Fruit fly (Drosophila melanogaster) whole organism, wandering third instar larva: ENCODE measurements around the gene Acsx4.

Experiments
- CG32264 ChIP-seq: fragments of 200-800 bp; sonication (Bioruptor generic); optimal IDR thresholded peaks from 2 replicates; lab custom pipeline; 2016; ENCODE audit warnings: missing biosample characterization, missing genetic modification characterization
- CG9705 ChIP-seq: fragments of 200-800 bp; sonication (Bioruptor generic); optimal IDR thresholded peaks from 2 replicates; lab custom pipeline; 2018; ENCODE audit warnings: missing biosample characterization, mild to moderate bottlenecking, missing genetic modification characterization
- CrebA ChIP-seq: fragments of 200-800 bp; sonication (Bioruptor generic); optimal IDR thresholded peaks from 2 replicates; lab custom pipeline; 2016; ENCODE audit warnings: missing biosample characterization, mild to moderate bottlenecking, missing genetic modification characterization, borderline replicate concordance
- Dfd ChIP-seq: fragments of >200 bp; optimal IDR thresholded peaks from 2 replicates; lab custom pipeline; 2017; ENCODE audit warnings: missing biosample characterization, missing genetic modification characterization
- Dif ChIP-seq: fragments of 200-275, 200-300 bp; sonication (Bioruptor generic); optimal IDR thresholded peaks from 2 replicates; lab custom pipeline; 2018; ENCODE audit warnings: missing biosample characterization, missing genetic modification characterization; ENCODE audit not compliant: partially characterized antibody
- HLH106 ChIP-seq: fragments of 200-800 bp; optimal IDR thresholded peaks from 3 replicates; lab custom pipeline; 2019; ENCODE audit warnings: missing biosample characterization, mild to moderate bottlenecking, missing genetic modification characterization, moderate library complexity
- Hnf4 ChIP-seq: fragments of 200-800 bp; sonication (Bioruptor generic); optimal IDR thresholded peaks from 2 replicates; lab custom pipeline; 2016; ENCODE audit warnings: missing biosample characterization, mild to moderate bottlenecking, missing genetic modification characterization
- Hr78 ChIP-seq: fragments of >200 bp; optimal IDR thresholded peaks from 2 replicates; lab custom pipeline; 2017; ENCODE audit warnings: missing biosample characterization, missing genetic modification characterization
- Hr83 ChIP-seq: fragments of 200-300 bp; sonication (Bioruptor generic); optimal IDR thresholded peaks from 2 replicates; lab custom pipeline; 2016; ENCODE audit warnings: missing biosample characterization, mild to moderate bottlenecking, missing genetic modification characterization, moderate library complexity; ENCODE audit not compliant: poor library complexity, severe bottlenecking
- Jra ChIP-seq: sonication (Bioruptor generic); optimal IDR thresholded peaks from 2 replicates; lab custom pipeline; 2016; ENCODE audit warnings: missing biosample characterization, missing genetic modification characterization
- Mio ChIP-seq: sonication (Bioruptor generic); optimal IDR thresholded peaks from 2 replicates; lab custom pipeline; 2016; ENCODE audit warnings: missing biosample characterization, missing genetic modification characterization
- N ChIP-seq: fragments of >200 bp; optimal IDR thresholded peaks from 2 replicates; lab custom pipeline; 2018; ENCODE audit warnings: missing biosample characterization, missing external identifiers, missing genetic modification characterization
- OdsH ChIP-seq: fragments of 200-800 bp; sonication (Bioruptor generic); optimal IDR thresholded peaks from 2 replicates; lab custom pipeline; 2016; ENCODE audit warnings: missing biosample characterization, mild to moderate bottlenecking, missing genetic modification characterization
- Rel ChIP-seq, 2 experiments: fragments of 200-800 bp; sonication (Bioruptor generic) in 1 of 2; optimal IDR thresholded peaks; 2 replicates in 1 of 2; 3 replicates in 1 of 2; lab custom pipeline; 2016 to 2019; ENCODE audit warnings: mild to moderate bottlenecking in 2 of 2, missing biosample characterization in 2 of 2, missing genetic modification characterization in 2 of 2, moderate library complexity in 1 of 2
- Sp1 ChIP-seq: fragments of 200-800 bp; sonication (Bioruptor generic); optimal IDR thresholded peaks from 3 replicates; lab custom pipeline; 2019; ENCODE audit warnings: missing biosample characterization, mild to moderate bottlenecking, missing genetic modification characterization, moderate library complexity
- br ChIP-seq: fragments of 200-800 bp; sonication (Bioruptor generic); optimal IDR thresholded peaks from 2 replicates; lab custom pipeline; 2016; ENCODE audit warnings: missing biosample characterization, missing genetic modification characterization
- brk ChIP-seq: fragments of 200-800 bp; sonication (Bioruptor generic); optimal IDR thresholded peaks from 2 replicates; lab custom pipeline; 2016; ENCODE audit warnings: missing biosample characterization, mild to moderate bottlenecking, missing genetic modification characterization
- dl ChIP-seq, 2 experiments: fragments of 175-275, 200-275 bp in 1 of 2; fragments of 200-275 bp in 1 of 2; sonication (Bioruptor generic); optimal IDR thresholded peaks; lab custom pipeline; 2018; ENCODE audit warnings: mild to moderate bottlenecking in 2 of 2, missing biosample characterization in 2 of 2, missing genetic modification characterization in 2 of 2, moderate library complexity in 2 of 2; ENCODE audit not compliant: partially characterized antibody in 2 of 2, insufficient read depth in 1 of 2
- dsf ChIP-seq: sonication (Bioruptor generic); optimal IDR thresholded peaks from 2 replicates; lab custom pipeline; 2016; ENCODE audit warnings: missing biosample characterization, missing genetic modification characterization, borderline replicate concordance
- ey ChIP-seq: fragments of 200-800 bp; sonication (Bioruptor generic); optimal IDR thresholded peaks from 2 replicates; lab custom pipeline; 2016; ENCODE audit warnings: missing biosample characterization, missing genetic modification characterization
- foxo ChIP-seq, 2 experiments: fragments of 200-800 bp; sonication (Bioruptor generic); optimal IDR thresholded peaks; 2 replicates in 1 of 2; 3 replicates in 1 of 2; lab custom pipeline; 2016 to 2017; ENCODE audit warnings: missing biosample characterization in 2 of 2, missing genetic modification characterization in 2 of 2
- fru ChIP-seq: fragments of 200-800 bp; sonication (Bioruptor generic); optimal IDR thresholded peaks from 3 replicates; lab custom pipeline; 2016; ENCODE audit warnings: missing biosample characterization, mild to moderate bottlenecking, missing genetic modification characterization
- jim ChIP-seq: fragments of 175-275, 200-325 bp; sonication (Bioruptor generic); optimal IDR thresholded peaks from 2 replicates; lab custom pipeline; 2016; ENCODE audit warnings: missing biosample characterization, mild to moderate bottlenecking, missing genetic modification characterization
- pan ChIP-seq: fragments of >200 bp; optimal IDR thresholded peaks from 2 replicates; lab custom pipeline; 2017
- psq ChIP-seq: fragments of 200-800 bp; sonication (Bioruptor generic); optimal IDR thresholded peaks from 3 replicates; lab custom pipeline; 2017; ENCODE audit warnings: missing biosample characterization, mild to moderate bottlenecking, missing genetic modification characterization, moderate library complexity
- rgr ChIP-seq: fragments of 200-800 bp; sonication (Bioruptor generic); optimal IDR thresholded peaks from 3 replicates; lab custom pipeline; 2016; ENCODE audit warnings: missing biosample characterization, mild to moderate bottlenecking, missing genetic modification characterization
- sage ChIP-seq: fragments of 200-800 bp; sonication (Bioruptor generic); optimal IDR thresholded peaks from 2 replicates; lab custom pipeline; 2016; ENCODE audit warnings: missing biosample characterization, mild to moderate bottlenecking, missing genetic modification characterization
- sv ChIP-seq: fragments of 200-800 bp; sonication (Bioruptor generic); optimal IDR thresholded peaks from 3 replicates; lab custom pipeline; 2016; ENCODE audit warnings: missing biosample characterization, missing genetic modification characterization
- tai ChIP-seq: sonication (Bioruptor generic); optimal IDR thresholded peaks from 2 replicates; lab custom pipeline; 2016; ENCODE audit warnings: missing biosample characterization, missing genetic modification characterization
- usp ChIP-seq: fragments of >200 bp; optimal IDR thresholded peaks from 2 replicates; lab custom pipeline; 2017; ENCODE audit warnings: missing biosample characterization, missing genetic modification characterization
- woc ChIP-seq: sonication (Bioruptor generic); optimal IDR thresholded peaks from 2 replicates; lab custom pipeline; 2016; ENCODE audit warnings: missing biosample characterization, mild to moderate bottlenecking, missing genetic modification characterization

The Acsx4 gene

DNA sequence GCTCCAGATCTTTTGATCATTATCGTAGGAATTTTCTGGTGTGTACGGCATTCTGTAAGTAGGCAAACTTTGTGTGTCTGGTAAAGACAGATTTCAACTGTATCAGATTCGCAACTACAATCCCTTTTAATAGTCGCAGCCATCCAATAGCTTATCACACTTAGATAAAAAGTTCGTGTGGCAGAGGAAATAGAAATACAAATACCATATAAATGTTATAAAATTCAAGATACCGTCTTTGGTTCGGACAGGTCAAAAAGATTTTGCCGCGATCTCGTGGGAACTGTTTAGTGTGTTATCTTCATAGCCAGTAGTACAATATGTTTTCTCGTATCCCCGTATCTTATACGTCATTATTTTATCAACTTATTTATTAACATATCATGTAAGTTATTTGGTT is 6.1 kb upstream of the Acsx4 start, which contains the start of gene Acsx1R:
TSS of gene Acsx1R (minus strand) at position 101 of the 400 bp plus-strand sequence.
- TF ChIP-seq dsf (GFP tag; lab: Kevin White, UChicago) (no peak), dl (GFP tag; optimal IDR thresholded peaks at IDR 0.05; lab: Kevin White, UChicago; ENCODE audit: insufficient read depth in 1 of 2, partially characterized antibody in 2 of 2) (no peak), Hr78 (GFP tag; lab: Kevin White, UChicago) (no peak), br (GFP tag; lab: Kevin White, UChicago) (no peak), ey (GFP tag; lab: Kevin White, UChicago) (no peak), rgr (GFP tag; lab: Kevin White, UChicago) (no peak), CG32264 (GFP tag; lab: Kevin White, UChicago) (no peak), Hnf4 (GFP tag; lab: Kevin White, UChicago) (no peak), brk (GFP tag; lab: Kevin White, UChicago) (no peak), Mio (GFP tag; lab: Kevin White, UChicago) (no peak), sv (GFP tag; lab: Kevin White, UChicago) (no peak)

DNA sequence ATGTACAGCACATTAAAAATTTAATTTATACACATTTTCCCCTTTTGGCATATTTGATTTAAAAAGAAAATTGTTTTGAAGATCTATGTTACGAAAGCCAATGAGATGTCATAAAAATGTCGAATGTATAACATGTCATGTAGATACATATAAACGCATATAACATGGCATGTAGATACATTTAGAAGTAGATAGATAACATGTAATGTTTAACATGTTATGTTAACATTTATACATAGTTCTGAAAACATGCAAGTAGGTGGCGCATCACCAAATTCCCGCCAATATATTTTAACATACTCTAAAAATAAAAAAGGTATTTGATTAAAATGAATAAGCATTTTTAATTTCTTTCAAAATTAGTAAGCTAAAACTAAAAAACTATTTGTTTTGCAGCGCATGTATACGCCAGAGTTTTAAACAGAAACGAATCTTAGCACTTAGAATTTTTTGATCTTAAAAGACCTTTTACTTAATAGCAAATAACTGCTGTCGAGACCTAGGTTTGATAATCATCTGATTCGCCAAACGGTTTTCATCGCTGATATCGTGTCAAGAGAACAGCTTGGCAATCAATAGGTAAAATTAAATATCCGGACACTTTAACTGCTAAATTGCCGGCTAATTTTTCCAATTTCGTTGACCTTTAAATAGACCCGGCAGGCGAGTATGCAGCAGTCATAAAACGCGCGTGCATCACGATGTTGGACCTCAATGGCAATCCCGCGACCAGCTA is 5.1 kb upstream of the Acsx4 start, which contains the start of gene Acsx2:
TSS of gene Acsx2 (plus strand) at position 686 of the 736 bp plus-strand sequence.
- TF ChIP-seq Hnf4 (GFP tag; lab: Kevin White, UChicago) (no peak), psq (no peak), usp (GFP tag; lab: Kevin White, UChicago) (no peak), Hr83 (GFP tag; lab: Kevin White, UChicago) (no peak), OdsH (no peak)
- TF ChIP-seq, all 38 proteins: peak for 0

DNA sequence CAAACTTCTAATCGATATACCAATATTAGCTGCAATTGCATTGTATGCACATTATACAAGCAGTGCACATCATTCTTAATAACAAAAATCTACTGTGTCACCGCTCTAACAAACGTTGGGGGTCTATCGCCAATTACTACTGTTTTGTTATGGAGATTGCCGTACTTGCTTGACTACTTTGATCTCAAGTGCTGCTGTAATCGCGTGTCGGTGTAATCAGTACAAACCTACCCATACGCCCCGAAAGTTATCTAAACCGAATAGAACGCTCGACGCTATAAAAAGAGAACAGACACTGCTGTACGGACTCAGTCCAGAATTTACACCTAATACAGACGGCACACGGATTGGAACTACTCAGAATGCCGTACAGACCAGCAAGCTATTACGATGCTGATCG is 2.4 kb upstream of the Acsx4 start, which contains the start of gene Acsx3:
TSS of gene Acsx3 (plus strand) at position 301 of the 400 bp plus-strand sequence.
- no peak for TF ChIP-seq N (GFP tag; lab: Kevin White, UChicago)
- TF ChIP-seq brk (GFP tag; lab: Kevin White, UChicago): no peak
- no peak for TF ChIP-seq Jra (GFP tag; lab: Kevin White, UChicago)
- TF ChIP-seq CG9705 (GFP tag; lab: Kevin White, UChicago): no peak
- no peak for TF ChIP-seq jim (GFP tag; lab: Kevin White, UChicago)
- TF ChIP-seq woc (GFP tag; lab: Kevin White, UChicago): no peak
- TF ChIP-seq Dif (GFP tag; lab: Kevin White, UChicago): no peak
- no peak for TF ChIP-seq dsf (GFP tag; lab: Kevin White, UChicago)
- no peak for TF ChIP-seq HLH106
- no peak for TF ChIP-seq fru (GFP tag; lab: Kevin White, UChicago)
- no peak for TF ChIP-seq foxo (GFP tag; optimal IDR thresholded peaks at IDR 0.05; lab: Kevin White, UChicago)

DNA sequence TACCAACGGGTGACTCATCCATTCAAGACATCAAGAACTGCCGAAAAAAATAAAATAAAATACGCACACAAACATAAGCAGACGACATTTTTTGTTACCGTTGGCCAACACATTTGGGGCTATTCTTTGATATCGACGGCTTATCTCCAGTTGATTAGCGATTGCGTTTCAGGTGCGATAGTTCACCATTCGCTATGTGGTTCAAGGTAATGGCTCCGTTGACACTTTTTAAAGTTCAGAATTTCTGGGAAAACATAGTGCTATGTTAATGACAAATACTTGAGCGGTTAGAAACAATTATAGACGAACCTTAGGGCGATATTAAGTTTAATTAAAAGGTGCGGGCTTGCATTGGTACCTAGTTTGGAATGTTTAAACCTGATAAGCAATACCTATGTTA is 2.1 kb downstream of the Acsx4 start:
- TF ChIP-seq psq (no peak), tai (GFP tag; lab: Kevin White, UChicago) (no peak), CG9705 (GFP tag; lab: Kevin White, UChicago) (no peak), Dfd (GFP tag; lab: Kevin White, UChicago) (no peak), rgr (GFP tag; lab: Kevin White, UChicago) (no peak), N (GFP tag; lab: Kevin White, UChicago) (no peak), CrebA (GFP tag; lab: Kevin White, UChicago) (no peak)

DNA sequence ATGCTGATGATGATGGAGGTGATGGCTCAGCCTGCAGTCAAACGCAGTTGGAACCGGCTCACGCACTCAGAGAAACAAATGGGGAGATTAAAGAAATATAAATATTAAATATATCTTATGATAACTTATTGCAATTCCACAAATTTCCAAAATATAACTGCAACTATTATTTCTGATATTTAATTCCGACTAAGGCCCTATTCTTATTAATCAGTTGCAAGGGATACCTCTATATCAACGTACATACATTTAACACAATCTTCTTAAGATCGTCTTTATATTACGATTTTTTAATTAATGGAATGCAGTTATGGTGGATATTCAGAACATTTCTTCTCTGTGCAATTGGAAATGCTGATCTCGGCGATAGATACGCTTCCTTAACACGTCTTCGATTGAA is 5.4 kb downstream of the Acsx4 start:
- TF ChIP-seq OdsH (no peak), Jra (GFP tag; lab: Kevin White, UChicago) (no peak), sv (GFP tag; lab: Kevin White, UChicago) (no peak), pan (lab: Kevin White, UChicago) (no peak), Sp1 (GFP tag; lab: Kevin White, UChicago) (no peak), foxo (GFP tag; optimal IDR thresholded peaks at IDR 0.05; lab: Kevin White, UChicago) (no peak), HLH106 (no peak), N (GFP tag; lab: Kevin White, UChicago) (no peak), Mio (GFP tag; lab: Kevin White, UChicago) (no peak), woc (GFP tag; lab: Kevin White, UChicago) (no peak), usp (GFP tag; lab: Kevin White, UChicago) (no peak), tai (GFP tag; lab: Kevin White, UChicago) (no peak), Hr83 (GFP tag; lab: Kevin White, UChicago) (no peak), brk (GFP tag; lab: Kevin White, UChicago) (no peak), fru (GFP tag; lab: Kevin White, UChicago) (no peak), ey (GFP tag; lab: Kevin White, UChicago) (no peak), Rel (GFP tag; optimal IDR thresholded peaks at IDR 0.05; lab: Kevin White, UChicago) (no peak), Rel (tag; optimal IDR thresholded peaks at IDR 0.05; lab: Kevin White, UChicago) (no peak), sage (GFP tag; lab: Kevin White, UChicago) (no peak)
